Worm (Caenorhabditis elegans): ENCODE results near the gene eco-1.

The eco-1 gene

DNA sequence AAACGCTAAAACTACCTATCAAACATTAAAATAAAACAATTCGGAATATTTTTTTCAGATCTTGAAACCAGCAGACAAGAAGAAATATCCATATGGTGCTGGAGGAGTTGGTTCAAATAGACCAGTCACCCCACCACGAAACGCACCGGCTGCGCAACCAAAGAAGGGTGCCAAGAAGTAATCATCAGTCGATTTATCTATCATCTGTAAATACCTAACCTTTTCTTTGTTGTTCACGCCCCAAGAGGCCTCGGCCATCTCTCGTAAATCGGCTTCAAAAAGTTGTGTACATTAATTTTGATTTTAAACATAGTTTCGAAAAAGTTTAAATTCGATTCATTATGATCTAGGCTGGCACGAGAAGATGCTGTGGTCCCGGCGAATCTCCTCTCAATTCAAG is 20.9 kb downstream of the eco-1 start:
- TF ChIP-seq blmp-1 (tag; optimal IDR thresholded peaks at IDR 0.05): no peak

DNA sequence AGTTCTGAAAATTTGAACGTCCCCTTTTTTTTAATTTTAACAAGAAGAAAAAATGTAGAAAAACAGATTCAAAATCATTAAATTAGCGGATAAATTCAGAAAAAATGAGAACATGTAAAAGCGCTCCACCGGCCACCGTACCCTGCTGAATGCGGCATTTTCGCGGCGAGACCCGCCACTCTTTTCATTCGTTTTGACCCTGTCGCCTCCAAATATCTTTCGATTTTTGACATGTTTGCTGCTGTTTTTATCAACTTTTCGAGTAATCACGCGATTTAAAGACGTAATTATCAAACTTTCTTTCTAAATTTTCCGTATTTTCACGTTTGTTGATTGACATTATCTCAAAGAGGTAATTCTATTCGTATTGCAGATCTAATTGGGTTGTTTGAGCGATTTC is 22.7 kb downstream of the eco-1 start, which contains the start of gene gsp-2:
TSS of gene gsp-2 (plus strand) at position 374 of the 400 bp plus-strand sequence.
- no peak for TF ChIP-seq zip-8 (tag; optimal IDR thresholded peaks at IDR 0.05)
- no peak for TF ChIP-seq unc-39 (tag; optimal IDR thresholded peaks at IDR 0.05)
- TF ChIP-seq ces-1 (GFP tag; optimal IDR thresholded peaks at IDR 0.05): peak; percentile 45
- TF ChIP-seq unc-120 (tag; optimal IDR thresholded peaks at IDR 0.05; ENCODE audit: poor library complexity, severe bottlenecking): peak; percentile 7
- TF ChIP-seq sptf-1 (tag; optimal IDR thresholded peaks at IDR 0.05): peak; percentile 29
- TF ChIP-seq cnd-1 (tag; optimal IDR thresholded peaks at IDR 0.05): no peak
- peak; percentile 84 for TF ChIP-seq mep-1 (tag; optimal IDR thresholded peaks at IDR 0.05)
- TF ChIP-seq pha-4 (tag; optimal IDR thresholded peaks at IDR 0.05): peak; percentile 43
- TF ChIP-seq hlh-1 (tag; optimal IDR thresholded peaks at IDR 0.05): peak; percentile 59
- peak; percentile 43 for TF ChIP-seq drap-1 (GFP tag; optimal IDR thresholded peaks at IDR 0.05)
- peak; percentile 33 for TF ChIP-seq lin-13 (tag; optimal IDR thresholded peaks at IDR 0.05)
- peak; percentile 73 for TF ChIP-seq nhr-237 (tag; optimal IDR thresholded peaks at IDR 0.05)
- peak; percentile 95 for TF ChIP-seq lsy-2 (tag; optimal IDR thresholded peaks at IDR 0.05)

DNA sequence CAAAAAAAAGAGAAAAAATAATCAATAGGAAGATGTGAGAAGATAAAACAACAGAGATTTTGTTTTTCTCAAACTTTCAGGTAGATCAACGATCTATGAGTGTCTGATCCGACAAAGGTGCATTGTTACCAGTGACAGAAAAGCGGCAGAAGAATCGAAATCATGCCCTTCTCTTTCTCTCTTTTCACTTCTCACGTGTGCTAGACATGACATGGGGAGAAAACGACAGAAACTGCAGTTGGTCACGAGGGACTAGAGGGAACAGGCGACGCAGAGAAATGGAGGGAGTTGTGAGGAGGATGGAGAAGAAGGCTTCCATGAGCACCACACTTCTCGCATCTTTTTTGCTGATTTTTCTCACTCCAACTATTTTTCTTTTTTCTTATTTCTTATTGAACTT is 23.7 kb downstream of the eco-1 start, which contains the start of gene F56C9.10:
TSS of gene F56C9.10 (minus strand) at position 97 of the 400 bp plus-strand sequence.
- TF ChIP-seq unc-120 (tag; optimal IDR thresholded peaks at IDR 0.05; ENCODE audit: poor library complexity, severe bottlenecking) (peak; percentile 65), lsy-2 (tag; optimal IDR thresholded peaks at IDR 0.05) (no peak), bed-3 (GFP tag; optimal IDR thresholded peaks at IDR 0.05) (no peak), pha-4 (tag; optimal IDR thresholded peaks at IDR 0.05) (no peak), ham-2 (GFP tag; optimal IDR thresholded peaks at IDR 0.05) (peak; percentile 9), nhr-12 (tag; optimal IDR thresholded peaks at IDR 0.05) (no peak), blmp-1 (tag; optimal IDR thresholded peaks at IDR 0.05) (peak; percentile 66), mep-1 (tag; optimal IDR thresholded peaks at IDR 0.05) (peak; percentile 14), cnd-1 (tag; optimal IDR thresholded peaks at IDR 0.05) (peak; percentile 15), mls-2 (tag; optimal IDR thresholded peaks at IDR 0.05) (peak; percentile 6), hlh-1 (tag; optimal IDR thresholded peaks at IDR 0.05) (peak; percentile 77), ces-1 (GFP tag; optimal IDR thresholded peaks at IDR 0.05) (peak; percentile 32), unc-62 (GFP tag; optimal IDR thresholded peaks at IDR 0.05) (peak; percentile 83), nhr-237 (tag; optimal IDR thresholded peaks at IDR 0.05) (peak; percentile 48)

ce11 chrIII:7331671-7332070 is 27.2 kb downstream of the eco-1 start:
- TF ChIP-seq nhr-237 (tag; optimal IDR thresholded peaks at IDR 0.05) (no peak), ceh-39 (tag; optimal IDR thresholded peaks at IDR 0.05) (no peak), mls-2 (tag; optimal IDR thresholded peaks at IDR 0.05) (no peak), ham-2 (GFP tag; optimal IDR thresholded peaks at IDR 0.05) (no peak), sem-2 (GFP tag; optimal IDR thresholded peaks at IDR 0.05) (no peak), bed-3 (GFP tag; optimal IDR thresholded peaks at IDR 0.05) (no peak), unc-120 (tag; optimal IDR thresholded peaks at IDR 0.05; ENCODE audit: poor library complexity, severe bottlenecking) (no peak), elt-3 (tag; optimal IDR thresholded peaks at IDR 0.05) (no peak), blmp-1 (tag; optimal IDR thresholded peaks at IDR 0.05) (no peak), ztf-11 (tag; optimal IDR thresholded peaks at IDR 0.05) (no peak), lin-32 (GFP tag; optimal IDR thresholded peaks at IDR 0.05) (no peak), sptf-1 (tag; optimal IDR thresholded peaks at IDR 0.05) (no peak), ces-1 (GFP tag; optimal IDR thresholded peaks at IDR 0.05) (no peak), flh-1 (GFP tag; optimal IDR thresholded peaks at IDR 0.05) (no peak)

ce11 chrIII:7329155-7329732 is 29.7 kb downstream of the eco-1 start, which contains the start of gene lab-2:
lab-2 (minus strand) TSS chrIII:7329607.
- TF ChIP-seq mep-1 (tag; optimal IDR thresholded peaks at IDR 0.05) (no peak), mab-5 (tag; optimal IDR thresholded peaks at IDR 0.05) (no peak), ceh-39 (tag; optimal IDR thresholded peaks at IDR 0.05) (no peak), blmp-1 (tag; optimal IDR thresholded peaks at IDR 0.05) (no peak), nhr-76 (tag; optimal IDR thresholded peaks at IDR 0.05) (no peak), hlh-1 (tag; optimal IDR thresholded peaks at IDR 0.05) (no peak), ztf-11 (tag; optimal IDR thresholded peaks at IDR 0.05) (no peak), pha-4 (tag; optimal IDR thresholded peaks at IDR 0.05) (no peak), ham-2 (GFP tag; optimal IDR thresholded peaks at IDR 0.05) (no peak), lin-13 (tag; optimal IDR thresholded peaks at IDR 0.05) (no peak), ceh-83 (GFP tag; optimal IDR thresholded peaks at IDR 0.05) (no peak), nhr-28 (tag; optimal IDR thresholded peaks at IDR 0.05) (no peak), mls-2 (tag; optimal IDR thresholded peaks at IDR 0.05) (no peak)
